Worm (Caenorhabditis elegans) whole organism, mixed stage, embryonic: ENCODE measurements around the gene psf-1.

ENCODE experiments used
- M03D4.4 ChIP-seq: sonication (generic microtip); optimal IDR thresholded peaks from 2 replicates; lab custom pipeline; 2017; ENCODE audit warnings: mild to moderate bottlenecking, missing genetic modification characterization, missing compliant biosample characterization
- bed-3 ChIP-seq: fragments of 200-800 bp; sonication (Bioruptor generic); optimal IDR thresholded peaks from 3 replicates; lab custom pipeline; 2018; ENCODE audit warnings: mild to moderate bottlenecking, missing genetic modification characterization, moderate library complexity, missing compliant biosample characterization
- blmp-1 ChIP-seq: fragments of 150-350 bp; optimal IDR thresholded peaks from 2 replicates; lab custom pipeline; 2014; ENCODE audit warnings: missing biosample characterization, missing genetic modification characterization
- ceh-39 ChIP-seq: fragments of 150-350 bp; optimal IDR thresholded peaks from 2 replicates; lab custom pipeline; 2014; ENCODE audit warnings: missing biosample characterization, missing genetic modification characterization
- ceh-43 ChIP-seq: fragments of 200-800 bp; sonication (Bioruptor generic); optimal IDR thresholded peaks from 2 replicates; lab custom pipeline; 2018; ENCODE audit warnings: mild to moderate bottlenecking, missing genetic modification characterization, moderate library complexity, missing compliant biosample characterization
- ceh-83 ChIP-seq: fragments of 200-800 bp; sonication (Bioruptor generic); optimal IDR thresholded peaks from 2 replicates; lab custom pipeline; 2018; ENCODE audit warnings: mild to moderate bottlenecking, missing genetic modification characterization, missing compliant biosample characterization
- ces-1 ChIP-seq: fragments of 150-350 bp; optimal IDR thresholded peaks from 2 replicates; lab custom pipeline; 2014; ENCODE audit warnings: missing biosample characterization, missing genetic modification reagents, missing genetic modification characterization
- cnd-1 ChIP-seq: fragments of 200-800 bp; sonication (Bioruptor generic); optimal IDR thresholded peaks from 2 replicates; lab custom pipeline; 2018; ENCODE audit warnings: mild to moderate bottlenecking, missing genetic modification characterization, missing compliant biosample characterization
- drap-1 ChIP-seq: fragments of 200-800 bp; sonication (Bioruptor generic); optimal IDR thresholded peaks from 3 replicates; lab custom pipeline; 2018; ENCODE audit warnings: mild to moderate bottlenecking, missing genetic modification characterization, missing compliant biosample characterization
- elt-1 ChIP-seq: sonication (generic microtip); optimal IDR thresholded peaks from 2 replicates; lab custom pipeline; 2017; ENCODE audit warnings: missing genetic modification characterization, mild to moderate bottlenecking, missing compliant biosample characterization, antibody characterized with exemption, moderate library complexity, borderline replicate concordance; ENCODE audit not compliant: insufficient read depth
- elt-3 ChIP-seq: fragments of 150-350 bp; optimal IDR thresholded peaks from 2 replicates; lab custom pipeline; 2014; ENCODE audit warnings: missing biosample characterization, missing genetic modification characterization
- flh-1 ChIP-seq: fragments of 200-800 bp; sonication (Bioruptor generic); optimal IDR thresholded peaks from 2 replicates; lab custom pipeline; 2018; ENCODE audit warnings: mild to moderate bottlenecking, missing genetic modification characterization, moderate library complexity, missing compliant biosample characterization
- ham-2 ChIP-seq: fragments of 200-800 bp; sonication (Bioruptor generic); optimal IDR thresholded peaks from 2 replicates; lab custom pipeline; 2018; ENCODE audit warnings: mild to moderate bottlenecking, missing genetic modification characterization, missing compliant biosample characterization
- hlh-1 ChIP-seq: fragments of 150-350 bp; optimal IDR thresholded peaks from 2 replicates; lab custom pipeline; 2014; ENCODE audit warnings: missing biosample characterization, missing genetic modification reagents, missing genetic modification characterization
- lin-13 ChIP-seq: fragments of 150-350 bp; optimal IDR thresholded peaks from 2 replicates; lab custom pipeline; 2014; ENCODE audit warnings: missing biosample characterization, missing genetic modification characterization
- lsy-2 ChIP-seq: fragments of 150-350 bp; optimal IDR thresholded peaks from 2 replicates; lab custom pipeline; 2014; ENCODE audit warnings: missing biosample characterization, missing genetic modification characterization
- mab-5 ChIP-seq: fragments of 150-350 bp; optimal IDR thresholded peaks from 2 replicates; lab custom pipeline; 2014; ENCODE audit warnings: missing biosample characterization, missing genetic modification characterization
- mep-1 ChIP-seq: fragments of 150-350 bp; optimal IDR thresholded peaks from 2 replicates; lab custom pipeline; 2017; ENCODE audit warnings: missing biosample characterization, missing genetic modification reagents, missing genetic modification characterization, inconsistent platforms
- mls-2 ChIP-seq: sonication (generic microtip); optimal IDR thresholded peaks from 2 replicates; lab custom pipeline; 2016; ENCODE audit warnings: mild to moderate bottlenecking, missing genetic modification characterization, moderate library complexity, missing compliant biosample characterization
- nhr-12 ChIP-seq: fragments of 150-350 bp; optimal IDR thresholded peaks from 2 replicates; lab custom pipeline; 2014; ENCODE audit warnings: missing biosample characterization, missing genetic modification characterization
- nhr-237 ChIP-seq: fragments of 150-350 bp; optimal IDR thresholded peaks from 2 replicates; lab custom pipeline; 2014; ENCODE audit warnings: missing biosample characterization, missing genetic modification characterization
- nhr-28 ChIP-seq: fragments of 150-350 bp; optimal IDR thresholded peaks from 2 replicates; lab custom pipeline; 2014; ENCODE audit warnings: missing biosample characterization, missing genetic modification characterization
- pha-4 ChIP-seq: fragments of 150-350 bp; optimal IDR thresholded peaks from 2 replicates; lab custom pipeline; 2018; ENCODE audit warnings: missing biosample characterization, missing genetic modification reagents, missing genetic modification characterization
- snpc-4 ChIP-seq: fragments of 150-350 bp; optimal IDR thresholded peaks from 2 replicates; lab custom pipeline; 2014; ENCODE audit warnings: missing biosample characterization, missing genetic modification characterization
- sptf-1 ChIP-seq: sonication (generic microtip); optimal IDR thresholded peaks from 2 replicates; lab custom pipeline; 2017; ENCODE audit warnings: mild to moderate bottlenecking, missing genetic modification characterization, moderate library complexity, missing compliant biosample characterization
- tbx-8 ChIP-seq: fragments of 200-800 bp; sonication (Bioruptor generic); optimal IDR thresholded peaks from 2 replicates; lab custom pipeline; 2018; ENCODE audit warnings: mild to moderate bottlenecking, missing genetic modification characterization, moderate library complexity, missing compliant biosample characterization
- unc-120 ChIP-seq: sonication (generic microtip); optimal IDR thresholded peaks from 2 replicates; lab custom pipeline; 2017; ENCODE audit warnings: missing genetic modification characterization, missing compliant biosample characterization; ENCODE audit not compliant: poor library complexity, severe bottlenecking
- unc-39 ChIP-seq: fragments of 150-350 bp; optimal IDR thresholded peaks from 2 replicates; lab custom pipeline; 2014; ENCODE audit warnings: missing biosample characterization, missing genetic modification characterization
- zip-8 ChIP-seq: fragments of 150-350 bp; optimal IDR thresholded peaks from 2 replicates; lab custom pipeline; 2014; ENCODE audit warnings: missing biosample characterization, missing genetic modification characterization
- ztf-11 ChIP-seq: fragments of 150-350 bp; optimal IDR thresholded peaks from 2 replicates; lab custom pipeline; 2014; ENCODE audit warnings: missing biosample characterization, missing genetic modification characterization

psf-1 gene

ce11 chrII:9936859-9937258, 31.6 kb upstream of the psf-1 start, which contains the start of gene C05C10.3:
Gene C05C10.3 (minus strand): TSS chrII:9936893.
- no peak for TF ChIP-seq mep-1 (tag; lab: Kevin White, UChicago)
- no peak for TF ChIP-seq bed-3 (GFP tag; lab: Kevin White, UChicago)
- no peak for TF ChIP-seq M03D4.4 (tag; lab: Kevin White, UChicago)
- no peak for TF ChIP-seq tbx-8 (GFP tag; lab: Kevin White, UChicago)
- TF ChIP-seq lsy-2 (tag; lab: Kevin White, UChicago) = no peak
- TF ChIP-seq nhr-12 (tag; lab: Kevin White, UChicago) = no peak
- no peak for TF ChIP-seq unc-120 (tag; lab: Kevin White, UChicago)
- no peak for TF ChIP-seq lin-13 (tag; lab: Kevin White, UChicago)
- no peak for TF ChIP-seq mab-5 (tag; lab: Kevin White, UChicago)
- TF ChIP-seq ceh-83 (GFP tag; lab: Kevin White, UChicago) = no peak
- TF ChIP-seq drap-1 (GFP tag; lab: Kevin White, UChicago) = no peak

ce11 chrII:9937611-9938010, 30.9 kb upstream of the psf-1 start:
- TF ChIP-seq ceh-39 (tag; lab: Kevin White, UChicago) = no peak
- TF ChIP-seq hlh-1 (tag; lab: Kevin White, UChicago) = peak; percentile 38

- TF ChIP-seq blmp-1 (tag; lab: Kevin White, UChicago) (no peak), zip-8 (no peak), nhr-28 (tag; lab: Kevin White, UChicago) (no peak), ceh-39 (tag; lab: Kevin White, UChicago) (no peak), unc-120 (tag; lab: Kevin White, UChicago) (no peak), lin-13 (tag; lab: Kevin White, UChicago) (no peak), sptf-1 (tag; lab: Kevin White, UChicago) (no peak), ham-2 (GFP tag; lab: Kevin White, UChicago) (no peak), ztf-11 (no peak), mab-5 (tag; lab: Kevin White, UChicago) (no peak), hlh-1 (tag; lab: Kevin White, UChicago) (no peak), ceh-83 (GFP tag; lab: Kevin White, UChicago) (no peak), snpc-4 (tag; lab: Kevin White, UChicago) (no peak), flh-1 (GFP tag; lab: Kevin White, UChicago) (no peak), elt-3 (no peak)
These were observed 29.6 kb upstream of the psf-1 start, which contains the start of the genes C05C10.7 and C05C10.5 for ce11 chrII:9938877-9939276. Gene C05C10.7 (minus strand): TSS chrII:9938971. Gene C05C10.5 (plus strand): TSS chrII:9939040.

- TF ChIP-seq blmp-1 (tag; lab: Kevin White, UChicago) (no peak), flh-1 (GFP tag; lab: Kevin White, UChicago) (no peak), lin-13 (tag; lab: Kevin White, UChicago) (peak; percentile 81), sptf-1 (tag; lab: Kevin White, UChicago) (peak; percentile 74), bed-3 (GFP tag; lab: Kevin White, UChicago) (no peak), tbx-8 (GFP tag; lab: Kevin White, UChicago) (no peak), cnd-1 (tag; lab: Kevin White, UChicago) (peak; percentile 36), drap-1 (GFP tag; lab: Kevin White, UChicago) (peak; percentile 34), lsy-2 (tag; lab: Kevin White, UChicago) (peak; percentile 81), elt-1 (tag; lab: Kevin White, UChicago) (no peak), pha-4 (peak; percentile 82), nhr-237 (tag; lab: Kevin White, UChicago) (peak; percentile 76), mep-1 (tag; lab: Kevin White, UChicago) (peak; percentile 91), elt-3 (no peak), M03D4.4 (tag; lab: Kevin White, UChicago) (no peak), ceh-83 (GFP tag; lab: Kevin White, UChicago) (no peak), ztf-11 (no peak), unc-39 (tag; lab: Kevin White, UChicago) (no peak), hlh-1 (tag; lab: Kevin White, UChicago) (peak; percentile 54), ceh-43 (GFP tag; lab: Kevin White, UChicago) (no peak), ces-1 (GFP tag; lab: Kevin White, UChicago) (peak; percentile 61), mab-5 (tag; lab: Kevin White, UChicago) (no peak), mls-2 (no peak), ceh-39 (tag; lab: Kevin White, UChicago) (no peak)
These were observed 28.0 kb upstream of the psf-1 start, which contains the start of gene ufd-3 for ce11 chrII:9940430-9940829. Gene ufd-3 (plus strand): TSS chrII:9940753.
